Worm (Caenorhabditis elegans) whole organism, early embryonic: ENCODE data around the gene sec-61.A.

Experiments
- F13C5.2 ChIP-seq: sonication (generic microtip); optimal IDR thresholded peaks from 2 replicates; lab custom pipeline; 2017; ENCODE audit warnings: mild to moderate bottlenecking, missing genetic modification characterization, inconsistent platforms, missing compliant biosample characterization
- aly-1 ChIP-seq: sonication (generic microtip); optimal IDR thresholded peaks from 2 replicates; lab custom pipeline; 2016; ENCODE audit warnings: missing genetic modification characterization, missing compliant biosample characterization
- ama-1 ChIP-seq: fragments of 150-350 bp; optimal IDR thresholded peaks from 2 replicates; lab custom pipeline; 2014
- ceh-13 ChIP-seq: fragments of 200-800 bp; sonication (Bioruptor generic); optimal IDR thresholded peaks from 2 replicates; lab custom pipeline; 2018; ENCODE audit warnings: mild to moderate bottlenecking, missing genetic modification characterization, missing compliant biosample characterization
- ets-7 ChIP-seq: sonication (generic microtip); optimal IDR thresholded peaks from 2 replicates; lab custom pipeline; 2016; ENCODE audit warnings: missing genotype, missing genetic modification characterization, missing compliant biosample characterization
- hmbx-1 ChIP-seq: sonication (generic microtip); optimal IDR thresholded peaks from 2 replicates; lab custom pipeline; 2016; ENCODE audit warnings: mild to moderate bottlenecking, missing genetic modification characterization, missing compliant biosample characterization
- hmg-4 ChIP-seq: fragments of 200-800 bp; sonication (Bioruptor generic); optimal IDR thresholded peaks from 2 replicates; lab custom pipeline; 2018; ENCODE audit warnings: mild to moderate bottlenecking, missing genetic modification characterization, missing compliant biosample characterization
- pes-1 ChIP-seq: fragments of 200-800 bp; sonication (Bioruptor generic); IDR thresholded peaks from 2 replicates; pipeline ENCODE4 v1.3.6; 2022; ENCODE audit warnings: missing genetic modification reagents, missing genetic modification characterization, missing compliant biosample characterization
- tra-4 ChIP-seq: sonication (generic microtip); optimal IDR thresholded peaks from 2 replicates; lab custom pipeline; 2017; ENCODE audit warnings: missing genetic modification characterization, missing compliant biosample characterization

- TF ChIP-seq ama-1 (lab: Kevin White, UChicago) = no peak
- no peak for TF ChIP-seq ets-7
- no peak for TF ChIP-seq ceh-13 (GFP tag; lab: Kevin White, UChicago)
- TF ChIP-seq tra-4 (tag; lab: Kevin White, UChicago) = no peak
- TF ChIP-seq aly-1 (tag; lab: Kevin White, UChicago) = no peak
- no peak for TF ChIP-seq hmg-4
- TF ChIP-seq pes-1 (GFP tag; lab: Robert Waterston, UW) = no peak
- TF ChIP-seq hmbx-1 (tag; lab: Kevin White, UChicago) = no peak
- no peak for TF ChIP-seq F13C5.2
Measured at ce11 chrIV:14824201-14824600, 863 bp downstream of the sec-61.A start.
